Worm (Caenorhabditis elegans): ENCODE measurements around the gene srd-10.
A peak's percentile ranks its signal among the peaks of the same experiment; 100 is the strongest.

Gene srd-10

DNA sequence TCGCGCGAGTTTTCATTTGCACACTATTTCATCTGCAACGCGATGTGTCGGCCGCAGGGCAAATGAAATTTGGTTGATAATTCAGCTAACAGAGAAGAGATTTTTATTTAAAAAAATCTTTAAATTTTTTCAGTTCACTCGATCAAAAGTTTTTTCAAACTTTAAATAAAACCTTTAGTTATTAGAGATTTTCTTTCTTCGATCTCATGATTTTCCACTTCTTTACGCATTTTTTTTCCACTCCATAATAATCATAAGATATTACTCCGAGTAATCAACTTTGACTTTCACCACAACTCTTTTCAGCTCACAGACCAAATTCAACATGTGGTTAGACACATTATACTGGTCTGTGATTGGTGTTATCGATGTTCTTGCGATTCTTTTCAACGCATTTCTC lies at the start of gene srd-10:
TSS of gene srd-10 (plus strand) at position 301 of the 400 bp plus-strand sequence.
- TF ChIP-seq unc-62 (GFP tag; optimal IDR thresholded peaks at IDR 0.05): no peak
- TF ChIP-seq cnd-1 (tag; optimal IDR thresholded peaks at IDR 0.05): no peak
- TF ChIP-seq ceh-83 (GFP tag; optimal IDR thresholded peaks at IDR 0.05): no peak
- no peak for TF ChIP-seq ceh-43 (GFP tag; optimal IDR thresholded peaks at IDR 0.05)
- no peak for TF ChIP-seq nhr-28 (tag; optimal IDR thresholded peaks at IDR 0.05)
- TF ChIP-seq blmp-1 (tag; optimal IDR thresholded peaks at IDR 0.05): no peak
- no peak for TF ChIP-seq ztf-11 (tag; optimal IDR thresholded peaks at IDR 0.05)
- no peak for TF ChIP-seq sem-2 (GFP tag; optimal IDR thresholded peaks at IDR 0.05)
- TF ChIP-seq drap-1 (GFP tag; optimal IDR thresholded peaks at IDR 0.05): no peak
- no peak for TF ChIP-seq zip-8 (tag; optimal IDR thresholded peaks at IDR 0.05)
- no peak for TF ChIP-seq tbx-8 (GFP tag; optimal IDR thresholded peaks at IDR 0.05)
- no peak for TF ChIP-seq M03D4.4 (tag; optimal IDR thresholded peaks at IDR 0.05)
- TF ChIP-seq nhr-237 (tag; optimal IDR thresholded peaks at IDR 0.05): no peak
- no peak for TF ChIP-seq unc-39 (tag; optimal IDR thresholded peaks at IDR 0.05)
- TF ChIP-seq nhr-2 (tag; optimal IDR thresholded peaks at IDR 0.05): no peak
- TF ChIP-seq ces-1 (GFP tag; optimal IDR thresholded peaks at IDR 0.05): no peak

DNA sequence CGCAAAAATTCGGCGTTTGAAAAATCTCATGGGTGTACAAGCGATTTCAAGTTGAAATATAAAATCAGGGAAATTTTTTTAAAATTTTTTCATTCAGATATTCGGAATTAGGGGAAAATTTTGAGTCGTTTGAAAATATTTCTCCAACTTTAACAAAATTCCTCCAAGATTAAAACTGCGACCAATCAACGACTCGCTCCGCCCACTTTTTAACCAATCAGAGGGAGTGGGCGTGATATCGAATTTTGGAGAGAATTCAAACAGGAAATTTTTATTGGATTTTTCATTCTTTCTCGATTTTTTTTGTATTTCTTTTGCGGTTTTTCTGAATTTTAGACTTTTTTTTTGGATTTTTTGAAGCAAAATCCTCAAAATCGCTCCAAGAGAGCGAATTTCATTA lies 49.6 kb upstream of the srd-10 start:
- no peak for TF ChIP-seq mls-2 (tag; optimal IDR thresholded peaks at IDR 0.05)
- TF ChIP-seq snpc-4 (tag; optimal IDR thresholded peaks at IDR 0.05): no peak
- TF ChIP-seq flh-1 (GFP tag; optimal IDR thresholded peaks at IDR 0.05): no peak
- TF ChIP-seq ceh-43 (GFP tag; optimal IDR thresholded peaks at IDR 0.05): no peak
- TF ChIP-seq ceh-83 (GFP tag; optimal IDR thresholded peaks at IDR 0.05): no peak
- no peak for TF ChIP-seq nhr-12 (tag; optimal IDR thresholded peaks at IDR 0.05)

DNA sequence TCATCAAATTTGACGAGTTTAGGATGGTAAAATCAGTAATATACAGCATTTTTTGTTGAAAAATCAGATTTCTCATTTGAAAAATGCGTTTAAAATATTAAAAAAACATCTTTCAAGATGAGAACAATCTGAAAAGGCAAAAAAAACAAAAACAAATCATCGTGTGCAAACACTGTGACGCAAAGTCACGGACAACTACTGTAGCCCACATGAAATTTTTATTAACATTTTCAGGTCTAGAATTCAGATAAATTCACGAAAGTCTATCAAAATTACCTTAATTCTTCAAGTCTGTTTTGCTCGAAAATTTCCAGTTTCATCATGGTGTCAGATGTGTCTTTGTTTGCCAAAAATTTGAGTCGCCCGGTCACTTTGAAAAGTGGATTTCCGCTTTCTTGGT lies 35.9 kb upstream of the srd-10 start:
- TF ChIP-seq lsy-2 (tag; optimal IDR thresholded peaks at IDR 0.05): peak; percentile 84
- TF ChIP-seq blmp-1 (tag; optimal IDR thresholded peaks at IDR 0.05): no peak

DNA sequence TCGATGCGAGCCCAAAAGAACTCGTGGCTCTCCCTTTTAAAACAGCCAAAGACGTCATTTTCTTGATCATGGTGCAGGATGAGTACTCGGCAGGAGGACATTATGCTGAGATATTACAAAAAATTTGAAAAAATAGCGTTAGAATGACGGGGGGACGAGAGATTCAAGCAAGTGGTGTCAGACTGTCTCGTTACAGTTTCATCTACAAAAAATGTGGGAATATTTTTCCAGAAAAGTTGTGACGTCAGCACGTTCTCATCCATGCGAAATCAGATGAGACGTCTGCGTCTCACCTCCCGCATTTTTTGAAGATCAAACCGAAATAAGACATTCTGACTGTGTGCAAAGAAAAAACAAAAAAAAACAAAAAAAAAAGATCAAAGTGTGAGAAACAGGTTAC lies 34.7 kb upstream of the srd-10 start, which contains the start of gene rsd-2:
TSS of gene rsd-2 (minus strand) at position 101 of the 400 bp plus-strand sequence.
- TF ChIP-seq cnd-1 (tag; optimal IDR thresholded peaks at IDR 0.05) (no peak), sem-2 (GFP tag; optimal IDR thresholded peaks at IDR 0.05) (no peak), lsy-2 (tag; optimal IDR thresholded peaks at IDR 0.05) (no peak), snpc-4 (tag; optimal IDR thresholded peaks at IDR 0.05) (no peak), unc-39 (tag; optimal IDR thresholded peaks at IDR 0.05) (no peak), pha-4 (tag; optimal IDR thresholded peaks at IDR 0.05) (no peak), mab-5 (tag; optimal IDR thresholded peaks at IDR 0.05) (no peak), nhr-2 (tag; optimal IDR thresholded peaks at IDR 0.05) (no peak), lin-32 (GFP tag; optimal IDR thresholded peaks at IDR 0.05) (no peak), M03D4.4 (tag; optimal IDR thresholded peaks at IDR 0.05) (no peak), flh-1 (GFP tag; optimal IDR thresholded peaks at IDR 0.05) (no peak), blmp-1 (tag; optimal IDR thresholded peaks at IDR 0.05) (no peak), tbx-8 (GFP tag; optimal IDR thresholded peaks at IDR 0.05) (no peak), ztf-11 (tag; optimal IDR thresholded peaks at IDR 0.05) (no peak), elt-1 (tag; optimal IDR thresholded peaks at IDR 0.05; ENCODE audit: borderline replicate concordance, insufficient read depth) (no peak), bed-3 (GFP tag; optimal IDR thresholded peaks at IDR 0.05) (no peak), mep-1 (tag; optimal IDR thresholded peaks at IDR 0.05) (no peak), zip-8 (tag; optimal IDR thresholded peaks at IDR 0.05) (no peak), elt-3 (tag; optimal IDR thresholded peaks at IDR 0.05) (no peak)

- no peak for TF ChIP-seq M03D4.4 (tag; optimal IDR thresholded peaks at IDR 0.05)
Measured at ce11 chrIV:13548188-13548587, 26.6 kb upstream of the srd-10 start, which contains the start of gene F52G2.3. F52G2.3 (minus strand) TSS chrIV:13548230.

ce11 chrIV:13549350-13549749 lies 25.5 kb upstream of the srd-10 start:
- TF ChIP-seq elt-1 (tag; optimal IDR thresholded peaks at IDR 0.05; ENCODE audit: borderline replicate concordance, insufficient read depth) (no peak), M03D4.4 (tag; optimal IDR thresholded peaks at IDR 0.05) (peak; percentile 54), zip-8 (tag; optimal IDR thresholded peaks at IDR 0.05) (no peak), elt-3 (tag; optimal IDR thresholded peaks at IDR 0.05) (no peak), ham-2 (GFP tag; optimal IDR thresholded peaks at IDR 0.05) (no peak), ceh-83 (GFP tag; optimal IDR thresholded peaks at IDR 0.05) (no peak), sptf-1 (tag; optimal IDR thresholded peaks at IDR 0.05) (peak; percentile 50), lin-32 (GFP tag; optimal IDR thresholded peaks at IDR 0.05) (no peak), unc-39 (tag; optimal IDR thresholded peaks at IDR 0.05) (no peak), mls-2 (tag; optimal IDR thresholded peaks at IDR 0.05) (no peak), lsy-2 (tag; optimal IDR thresholded peaks at IDR 0.05) (no peak), nhr-28 (tag; optimal IDR thresholded peaks at IDR 0.05) (no peak)
